Worm (Caenorhabditis elegans) whole organism, early embryonic: ENCODE measurements around the gene T01H3.3.

ENCODE experiments used
- B0310.2 ChIP-seq: sonication (generic microtip); optimal IDR thresholded peaks from 2 replicates; lab custom pipeline; 2016; ENCODE audit warnings: mild to moderate bottlenecking, missing genetic modification characterization, missing compliant biosample characterization
- F13C5.2 ChIP-seq: sonication (generic microtip); optimal IDR thresholded peaks from 2 replicates; lab custom pipeline; 2017; ENCODE audit warnings: mild to moderate bottlenecking, missing genetic modification characterization, inconsistent platforms, missing compliant biosample characterization
- aly-1 ChIP-seq: sonication (generic microtip); optimal IDR thresholded peaks from 2 replicates; lab custom pipeline; 2016; ENCODE audit warnings: missing genetic modification characterization, missing compliant biosample characterization
- ama-1 ChIP-seq: fragments of 150-350 bp; optimal IDR thresholded peaks from 2 replicates; lab custom pipeline; 2014
- ceh-13 ChIP-seq: fragments of 200-800 bp; sonication (Bioruptor generic); optimal IDR thresholded peaks from 2 replicates; lab custom pipeline; 2018; ENCODE audit warnings: mild to moderate bottlenecking, missing genetic modification characterization, missing compliant biosample characterization
- ceh-36 ChIP-seq: sonication (generic microtip); optimal IDR thresholded peaks from 2 replicates; lab custom pipeline; 2016; ENCODE audit warnings: missing genetic modification characterization, inconsistent platforms, missing compliant biosample characterization
- ets-7 ChIP-seq: sonication (generic microtip); optimal IDR thresholded peaks from 2 replicates; lab custom pipeline; 2016; ENCODE audit warnings: missing genotype, missing genetic modification characterization, missing compliant biosample characterization
- flt-1 ChIP-seq: fragments of 200-800 bp; sonication (Bioruptor generic); IDR thresholded peaks from 2 replicates; pipeline ENCODE4 v1.3.6; 2022; ENCODE audit warnings: missing genetic modification characterization, missing compliant biosample characterization
- hmbx-1 ChIP-seq: sonication (generic microtip); optimal IDR thresholded peaks from 2 replicates; lab custom pipeline; 2016; ENCODE audit warnings: mild to moderate bottlenecking, missing genetic modification characterization, missing compliant biosample characterization
- hmg-4 ChIP-seq: fragments of 200-800 bp; sonication (Bioruptor generic); optimal IDR thresholded peaks from 2 replicates; lab custom pipeline; 2018; ENCODE audit warnings: mild to moderate bottlenecking, missing genetic modification characterization, missing compliant biosample characterization
- hnd-1 ChIP-seq: sonication (generic microtip); optimal IDR thresholded peaks from 2 replicates; lab custom pipeline; 2016; ENCODE audit warnings: missing genetic modification characterization, missing compliant biosample characterization
- pes-1 ChIP-seq: fragments of 200-800 bp; sonication (Bioruptor generic); IDR thresholded peaks from 2 replicates; pipeline ENCODE4 v1.3.6; 2022; ENCODE audit warnings: missing genetic modification reagents, missing genetic modification characterization, missing compliant biosample characterization
- scrt-1 ChIP-seq: fragments of 200-800 bp; sonication (Bioruptor generic); IDR thresholded peaks from 2 replicates; pipeline ENCODE4 v1.3.6; 2022; ENCODE audit warnings: missing genetic modification characterization, missing compliant biosample characterization
- sea-1 ChIP-seq: fragments of 200-800 bp; sonication (Bioruptor generic); conservative IDR thresholded peaks from 2 replicates; pipeline ENCODE4 v1.3.6; 2022; ENCODE audit warnings: missing genetic modification characterization, missing compliant biosample characterization
- tbx-11 ChIP-seq: fragments of 200-800 bp; sonication (Bioruptor generic); IDR thresholded peaks from 2 replicates; pipeline ENCODE4 v1.3.6; 2022; ENCODE audit warnings: missing genetic modification characterization, missing compliant biosample characterization
- tbx-37 ChIP-seq: fragments of 200-800 bp; sonication (Bioruptor generic); conservative IDR thresholded peaks from 2 replicates; pipeline ENCODE4 v1.3.6; 2022; ENCODE audit warnings: missing genetic modification reagents, missing genetic modification characterization, missing compliant biosample characterization
- tra-4 ChIP-seq: sonication (generic microtip); optimal IDR thresholded peaks from 2 replicates; lab custom pipeline; 2017; ENCODE audit warnings: missing genetic modification characterization, missing compliant biosample characterization

T01H3.3 gene

DNA sequence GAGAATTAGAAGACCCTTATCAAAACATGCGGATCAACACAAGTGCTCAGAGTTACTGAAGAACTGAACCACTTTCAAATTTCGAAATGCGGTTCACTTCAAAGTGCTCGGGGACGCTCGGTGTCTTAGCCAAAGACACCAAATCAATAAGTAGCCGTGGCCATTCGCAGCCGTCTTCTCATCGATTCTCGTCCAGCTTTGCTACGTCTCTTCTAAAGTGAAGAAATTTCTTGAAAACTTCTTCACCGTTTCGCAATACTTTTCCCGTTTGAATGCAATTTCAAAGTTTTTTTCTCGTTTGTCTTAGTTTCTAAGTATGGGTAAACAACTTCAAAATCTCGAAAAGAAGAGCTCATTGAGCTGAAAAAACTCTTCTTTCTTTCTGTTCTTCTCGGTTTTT is 11.2 kb upstream of the T01H3.3 start:
- no peak for TF ChIP-seq sea-1 (GFP tag; lab: Robert Waterston, UW)
- TF ChIP-seq tbx-37 (GFP tag; lab: Robert Waterston, UW) = no peak
- no peak for TF ChIP-seq pes-1 (GFP tag; lab: Robert Waterston, UW)
- TF ChIP-seq hmbx-1 = no peak
- TF ChIP-seq ceh-36 (tag; lab: Kevin White, UChicago) = no peak
- TF ChIP-seq flt-1 (GFP tag; lab: Robert Waterston, UW) = no peak
- TF ChIP-seq ets-7 (tag; lab: Kevin White, UChicago) = no peak
- no peak for TF ChIP-seq ama-1 (lab: Kevin White, UChicago)
- TF ChIP-seq tra-4 (tag; lab: Kevin White, UChicago) = no peak
- TF ChIP-seq hmg-4 (GFP tag; lab: Kevin White, UChicago) = no peak
- TF ChIP-seq B0310.2 = no peak
- no peak for TF ChIP-seq ceh-13
- no peak for TF ChIP-seq hnd-1 (tag; lab: Kevin White, UChicago)
- TF ChIP-seq aly-1 (tag; lab: Kevin White, UChicago) = no peak
- TF ChIP-seq tbx-11 (GFP tag; lab: Robert Waterston, UW) = no peak
- no peak for TF ChIP-seq scrt-1 (GFP tag; lab: Robert Waterston, UW)
- no peak for TF ChIP-seq F13C5.2 (tag; lab: Kevin White, UChicago)

DNA sequence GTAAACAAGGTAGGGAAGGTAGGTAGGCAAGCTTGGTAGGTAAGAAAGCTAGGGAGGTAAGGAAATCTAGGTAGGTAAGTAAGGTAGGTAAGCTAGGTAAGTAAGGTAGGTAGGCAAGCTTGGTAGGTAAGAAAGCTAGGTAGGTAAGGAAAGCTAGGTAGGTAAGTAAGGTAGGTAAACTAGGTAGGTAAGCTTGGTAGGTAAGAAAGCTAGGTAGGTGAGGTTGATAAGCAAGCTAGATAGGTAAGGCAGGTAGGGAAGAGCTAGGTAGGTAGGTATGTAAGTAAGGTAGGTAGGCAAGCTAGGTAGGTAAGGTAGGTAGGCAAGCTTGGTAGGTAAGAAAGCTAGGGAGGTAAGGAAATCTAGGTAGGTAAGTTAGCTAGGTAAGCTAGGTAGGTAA is 9.5 kb upstream of the T01H3.3 start:
- TF ChIP-seq sea-1 (GFP tag; lab: Robert Waterston, UW) (0 out of 2 replicates have a peak, but pooled peaks have one; percentile 43), tbx-11 (GFP tag; lab: Robert Waterston, UW) (peak; percentile 64)

- TF ChIP-seq F13C5.2 (tag; lab: Kevin White, UChicago) (no peak), tra-4 (tag; lab: Kevin White, UChicago) (no peak), flt-1 (GFP tag; lab: Robert Waterston, UW) (no peak), ets-7 (tag; lab: Kevin White, UChicago) (no peak), hmbx-1 (no peak), ama-1 (lab: Kevin White, UChicago) (no peak), ceh-13 (no peak), tbx-37 (GFP tag; lab: Robert Waterston, UW) (no peak), tbx-11 (GFP tag; lab: Robert Waterston, UW) (no peak), pes-1 (GFP tag; lab: Robert Waterston, UW) (no peak)
Measured at ce11 chrII:7880373-7880862, 6.7 kb upstream of the T01H3.3 start, which contains the start of gene perm-1. Gene perm-1, plus strand, starts transcription at chrII:7880812.

DNA sequence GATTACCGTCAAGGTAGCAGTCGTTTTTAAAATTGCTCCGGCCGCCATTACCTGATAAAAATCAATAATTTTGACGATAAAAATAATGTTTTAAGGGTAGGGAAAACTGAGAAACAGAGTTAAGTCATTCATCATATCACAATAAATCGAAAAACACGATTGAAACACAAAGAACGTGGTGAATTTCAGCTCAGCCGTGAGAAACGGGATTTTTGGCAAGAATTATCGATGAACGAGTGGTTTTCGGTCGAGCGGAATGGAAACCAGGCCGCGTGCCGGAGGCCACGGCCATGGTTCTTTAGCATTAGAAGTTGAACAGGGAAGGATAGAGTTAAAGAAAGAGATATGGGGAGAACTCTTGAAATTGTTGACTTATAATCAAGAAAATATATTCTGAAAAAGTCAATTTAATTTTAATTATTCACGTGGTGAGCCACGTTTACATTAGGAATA is 5.6 kb upstream of the T01H3.3 start, which contains the start of the genes vha-4 and T01H3.5:
TSS of gene vha-4 (minus strand) at position 51 of the 453 bp plus-strand sequence.
TSS of gene T01H3.5 (plus strand) at position 351 of the 453 bp plus-strand sequence.
- no peak for TF ChIP-seq sea-1 (GFP tag; lab: Robert Waterston, UW)
- no peak for TF ChIP-seq hmbx-1
- TF ChIP-seq hmg-4 (GFP tag; lab: Kevin White, UChicago) = no peak
- TF ChIP-seq tra-4 (tag; lab: Kevin White, UChicago) = no peak
- no peak for TF ChIP-seq ceh-36 (tag; lab: Kevin White, UChicago)
- TF ChIP-seq tbx-37 (GFP tag; lab: Robert Waterston, UW) = no peak
- TF ChIP-seq scrt-1 (GFP tag; lab: Robert Waterston, UW) = no peak
- no peak for TF ChIP-seq ets-7 (tag; lab: Kevin White, UChicago)
- TF ChIP-seq aly-1 (tag; lab: Kevin White, UChicago) = no peak
- no peak for TF ChIP-seq ama-1 (lab: Kevin White, UChicago)
- TF ChIP-seq tbx-11 (GFP tag; lab: Robert Waterston, UW) = no peak
- TF ChIP-seq F13C5.2 (tag; lab: Kevin White, UChicago) = no peak
- no peak for TF ChIP-seq pes-1 (GFP tag; lab: Robert Waterston, UW)
- no peak for TF ChIP-seq ceh-13

- TF ChIP-seq ets-7 (tag; lab: Kevin White, UChicago) = no peak
- no peak for TF ChIP-seq pes-1 (GFP tag; lab: Robert Waterston, UW)
- TF ChIP-seq hmbx-1 = no peak
Measured at ce11 chrII:7877744-7878468, 4.2 kb upstream of the T01H3.3 start, which contains the start of gene T01H3.2. Gene T01H3.2, minus strand, starts transcription at chrII:7877994.

ce11 chrII:7870632-7871031 is 3.1 kb downstream of the T01H3.3 start:
- no peak for TF ChIP-seq flt-1 (GFP tag; lab: Robert Waterston, UW)
- no peak for TF ChIP-seq aly-1 (tag; lab: Kevin White, UChicago)
- TF ChIP-seq hmbx-1 = no peak
- TF ChIP-seq ama-1 (lab: Kevin White, UChicago) = no peak
- no peak for TF ChIP-seq ceh-36 (tag; lab: Kevin White, UChicago)
- TF ChIP-seq tbx-37 (GFP tag; lab: Robert Waterston, UW) = no peak
- TF ChIP-seq ceh-13 = no peak
- no peak for TF ChIP-seq tbx-11 (GFP tag; lab: Robert Waterston, UW)

DNA sequence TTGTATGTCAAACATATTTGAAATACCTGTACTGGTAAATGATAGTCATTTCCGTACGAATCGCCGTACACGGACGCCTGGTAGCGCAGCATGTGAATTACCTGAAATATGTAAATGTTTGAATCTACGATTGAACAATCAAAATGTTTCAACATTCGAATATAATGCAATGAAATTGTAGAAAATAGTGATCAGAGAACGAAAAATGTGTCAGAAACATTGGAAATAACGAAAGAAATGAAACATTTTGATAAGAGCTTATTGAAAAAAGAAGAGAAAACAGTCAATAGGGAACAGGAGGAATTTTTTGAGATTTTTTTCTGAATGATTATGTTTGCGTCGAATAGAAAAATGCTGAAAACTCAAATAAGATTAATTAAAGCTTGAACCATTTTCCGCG is 3.6 kb downstream of the T01H3.3 start, which contains the start of gene ztf-17:
TSS of gene ztf-17 (minus strand) at position 101 of the 400 bp plus-strand sequence.
- TF ChIP-seq tbx-37 (GFP tag; lab: Robert Waterston, UW) = no peak

- TF ChIP-seq hnd-1 (tag; lab: Kevin White, UChicago) = no peak
Measured at ce11 chrII:7866081-7866480, 7.6 kb downstream of the T01H3.3 start.
